Fruit fly (Drosophila melanogaster): ENCODE results near the gene lin-28.

DNA sequence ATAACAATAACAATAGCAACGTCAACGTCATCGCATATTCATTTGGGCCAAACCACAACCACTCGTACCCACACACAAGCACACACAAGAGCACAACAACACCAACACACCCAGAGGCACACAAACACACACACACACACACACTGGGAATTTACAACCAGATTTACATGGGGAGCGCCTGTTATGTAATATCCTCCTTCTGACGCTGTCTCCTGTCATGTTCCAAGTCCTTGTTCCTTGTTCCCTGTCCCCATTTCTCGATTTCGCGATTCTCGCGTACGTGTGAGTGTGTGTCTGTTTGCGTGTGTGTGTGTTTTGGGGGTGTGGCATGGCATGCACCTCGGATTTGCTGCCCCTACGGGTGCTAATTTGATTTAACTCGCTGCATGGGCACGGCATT lies 3.9 kb downstream of the lin-28 start:
- TF ChIP-seq sv (GFP tag; optimal IDR thresholded peaks at IDR 0.05) (no peak), psq (GFP tag; optimal IDR thresholded peaks at IDR 0.05) (no peak), OdsH (GFP tag; optimal IDR thresholded peaks at IDR 0.05) (no peak), Abd-B (GFP tag; optimal IDR thresholded peaks at IDR 0.05) (no peak), Sp1 (GFP tag; optimal IDR thresholded peaks at IDR 0.05) (no peak), pan (optimal IDR thresholded peaks at IDR 0.05) (no peak), fru (GFP tag; optimal IDR thresholded peaks at IDR 0.05) (no peak), CG9705 (GFP tag; optimal IDR thresholded peaks at IDR 0.05) (no peak), br (GFP tag; optimal IDR thresholded peaks at IDR 0.05) (no peak), jim (GFP tag; optimal IDR thresholded peaks at IDR 0.05) (no peak), N (GFP tag; optimal IDR thresholded peaks at IDR 0.05) (no peak)
